Worm (Caenorhabditis elegans) whole organism, late embryonic: ENCODE data around the gene C15B12.1.

Experiments used
- ceh-30 ChIP-seq: fragments of 150-350 bp; optimal IDR thresholded peaks from 2 replicates; lab custom pipeline; 2014; ENCODE audit warnings: missing biosample characterization, missing genetic modification characterization
- elt-2 ChIP-seq: sonication (generic microtip); optimal IDR thresholded peaks from 2 replicates; lab custom pipeline; 2016; ENCODE audit warnings: missing genetic modification reagents, missing genetic modification characterization, missing compliant biosample characterization

The C15B12.1 gene

DNA sequence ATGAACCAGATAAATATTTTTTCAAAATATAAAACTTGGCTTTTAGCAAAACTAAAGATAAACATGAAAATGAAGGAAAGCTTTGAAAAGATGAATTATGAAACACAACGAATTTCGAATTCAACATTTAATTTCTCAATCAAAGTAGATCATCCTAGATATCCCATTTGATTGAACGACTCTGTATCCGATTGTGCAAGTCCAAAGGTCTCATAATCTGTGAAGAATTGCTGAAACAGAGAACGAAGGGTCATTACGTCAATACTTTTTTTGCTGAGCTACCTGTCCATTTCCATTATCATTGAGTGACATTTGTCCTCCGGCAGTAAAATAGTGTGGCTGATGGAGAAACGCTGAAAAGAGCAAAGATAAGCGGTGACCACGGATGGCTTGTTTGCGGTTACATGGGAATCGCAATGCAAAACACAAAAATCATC is 46.0 kb downstream of the C15B12.1 start:
- TF ChIP-seq ceh-30 (tag; lab: Kevin White, UChicago) = no peak
- TF ChIP-seq elt-2 (tag; lab: Kevin White, UChicago) = peak; percentile 73
